Worm (Caenorhabditis elegans) whole organism, L2 larva: ENCODE measurements around the gene T07F10.3.

Source experiments
- C34F6.9 ChIP-seq: fragments of 150-350 bp; optimal IDR thresholded peaks from 2 replicates; lab custom pipeline; 2014; ENCODE audit warnings: missing biosample characterization, missing genetic modification characterization
- F13H6.1 ChIP-seq: sonication (generic microtip); optimal IDR thresholded peaks from 2 replicates; lab custom pipeline; 2016; ENCODE audit warnings: missing genetic modification characterization, missing compliant biosample characterization
- R02D3.7 ChIP-seq: fragments of 150-350 bp; optimal IDR thresholded peaks from 2 replicates; lab custom pipeline; 2014; ENCODE audit warnings: missing biosample characterization, missing genetic modification characterization
- Y55F3AM.14 ChIP-seq: fragments of 200-800 bp; sonication (Bioruptor generic); optimal IDR thresholded peaks from 2 replicates; lab custom pipeline; 2018; ENCODE audit warnings: mild to moderate bottlenecking, missing genetic modification characterization, missing compliant biosample characterization
- ZK546.5 ChIP-seq: sonication (generic microtip); optimal IDR thresholded peaks from 2 replicates; lab custom pipeline; 2017; ENCODE audit warnings: missing biosample characterization, missing genetic modification characterization
- ama-1 ChIP-seq: fragments of 150-350 bp; optimal IDR thresholded peaks from 2 replicates; lab custom pipeline; 2018; ENCODE audit warnings: inconsistent platforms
- blmp-1 ChIP-seq: sonication (generic microtip); optimal IDR thresholded peaks from 2 replicates; lab custom pipeline; 2017; ENCODE audit warnings: missing genetic modification characterization, mild to moderate bottlenecking, missing compliant biosample characterization, antibody characterized with exemption, moderate library complexity; ENCODE audit not compliant: insufficient read depth
- ceh-82 ChIP-seq: fragments of 150-350 bp; optimal IDR thresholded peaks from 2 replicates; lab custom pipeline; 2014; ENCODE audit warnings: missing biosample characterization, missing genetic modification characterization
- crh-2 ChIP-seq: sonication (generic microtip); optimal IDR thresholded peaks from 2 replicates; lab custom pipeline; 2017; ENCODE audit warnings: missing biosample characterization, missing genetic modification characterization
- dmd-4 ChIP-seq: sonication (generic microtip); optimal IDR thresholded peaks from 2 replicates; lab custom pipeline; 2017; ENCODE audit warnings: missing biosample characterization, missing genetic modification characterization
- elt-1 ChIP-seq: fragments of 150-350 bp; optimal IDR thresholded peaks from 2 replicates; lab custom pipeline; 2014; ENCODE audit warnings: missing biosample characterization, missing genetic modification characterization
- elt-3 ChIP-seq: sonication (generic microtip); optimal IDR thresholded peaks from 2 replicates; lab custom pipeline; 2017; ENCODE audit warnings: missing biosample characterization, missing genetic modification characterization
- fos-1 ChIP-seq: fragments of 150-350 bp; optimal IDR thresholded peaks from 2 replicates; lab custom pipeline; 2014; ENCODE audit warnings: missing biosample characterization, missing genetic modification characterization
- gmeb-1 ChIP-seq: fragments of 150-350 bp; optimal IDR thresholded peaks from 2 replicates; lab custom pipeline; 2014; ENCODE audit warnings: missing biosample characterization, missing genetic modification characterization
- lin-11 ChIP-seq: fragments of 150-350 bp; sonication (generic microtip); optimal IDR thresholded peaks from 2 replicates; lab custom pipeline; 2014; ENCODE audit warnings: missing biosample characterization, missing genetic modification characterization, inconsistent platforms, mixed read lengths
- lin-13 ChIP-seq: fragments of 150-350 bp; optimal IDR thresholded peaks from 2 replicates; lab custom pipeline; 2014; ENCODE audit warnings: missing biosample characterization, missing genetic modification reagents, missing genetic modification characterization
- lsy-2 ChIP-seq, 2 experiments: fragments of 150-350 bp in 1 of 2; sonication (generic microtip) in 1 of 2; optimal IDR thresholded peaks; 2 replicates each; lab custom pipeline; 2014 to 2017; ENCODE audit warnings: missing biosample characterization in 2 of 2, missing genetic modification characterization in 2 of 2
- mab-5 ChIP-seq: fragments of 150-350 bp; optimal IDR thresholded peaks from 2 replicates; lab custom pipeline; 2014; ENCODE audit warnings: missing biosample characterization, missing genetic modification characterization
- mbf-1 ChIP-seq: sonication (generic microtip); optimal IDR thresholded peaks from 2 replicates; lab custom pipeline; 2017; ENCODE audit warnings: missing biosample characterization, missing genetic modification characterization
- mdl-1 ChIP-seq, 2 experiments: fragments of 150-350 bp in 1 of 2; sonication (generic microtip) in 1 of 2; optimal IDR thresholded peaks; 2 replicates each; lab custom pipeline; 2017; ENCODE audit warnings: missing biosample characterization in 2 of 2, missing genetic modification characterization in 2 of 2
- nhr-10 ChIP-seq: sonication (generic microtip); optimal IDR thresholded peaks from 2 replicates; lab custom pipeline; 2017; ENCODE audit warnings: missing biosample characterization, missing genetic modification characterization
- nhr-11 ChIP-seq: fragments of 150-350 bp; optimal IDR thresholded peaks from 2 replicates; lab custom pipeline; 2014; ENCODE audit warnings: missing biosample characterization, missing genetic modification characterization
- nhr-129 ChIP-seq: fragments of 150-350 bp; optimal IDR thresholded peaks from 2 replicates; lab custom pipeline; 2014; ENCODE audit warnings: missing biosample characterization, missing genetic modification characterization
- nhr-21 ChIP-seq: fragments of 150-350 bp; optimal IDR thresholded peaks from 2 replicates; lab custom pipeline; 2014; ENCODE audit warnings: missing biosample characterization, missing genetic modification characterization
- nhr-23 ChIP-seq: fragments of 150-350 bp; optimal IDR thresholded peaks from 2 replicates; lab custom pipeline; 2014; ENCODE audit warnings: missing biosample characterization, missing genetic modification reagents, missing genetic modification characterization
- nhr-237 ChIP-seq: fragments of 150-350 bp; optimal IDR thresholded peaks from 2 replicates; lab custom pipeline; 2014; ENCODE audit warnings: missing biosample characterization, missing genetic modification characterization
- nhr-6 ChIP-seq: fragments of 150-350 bp; optimal IDR thresholded peaks from 2 replicates; lab custom pipeline; 2014; ENCODE audit warnings: missing biosample characterization, missing genetic modification characterization
- peb-1 ChIP-seq: fragments of 150-350 bp; optimal IDR thresholded peaks from 2 replicates; lab custom pipeline; 2014; ENCODE audit warnings: missing biosample characterization, missing genetic modification characterization
- sem-4 ChIP-seq: fragments of 150-350 bp; optimal IDR thresholded peaks from 2 replicates; lab custom pipeline; 2014; ENCODE audit warnings: missing biosample characterization, missing genetic modification reagents, missing genetic modification characterization
- skn-1 ChIP-seq: sonication (generic microtip); optimal IDR thresholded peaks from 2 replicates; lab custom pipeline; 2017; ENCODE audit warnings: missing biosample characterization, missing genetic modification characterization
- sma-3 ChIP-seq: sonication (generic microtip); optimal IDR thresholded peaks from 2 replicates; lab custom pipeline; 2016; ENCODE audit warnings: missing genetic modification reagents, missing genetic modification characterization, missing compliant biosample characterization
- sma-9 ChIP-seq, 2 experiments: fragments of 150-350 bp in 1 of 2; sonication (generic microtip) in 1 of 2; optimal IDR thresholded peaks; 2 replicates each; lab custom pipeline; 2014 to 2016; ENCODE audit warnings: missing genetic modification characterization in 2 of 2, mild to moderate bottlenecking in 1 of 2, missing biosample characterization in 1 of 2, missing compliant biosample characterization in 1 of 2, missing genetic modification reagents in 1 of 2, moderate library complexity in 1 of 2
- snpc-4 ChIP-seq: fragments of 150-350 bp; optimal IDR thresholded peaks from 2 replicates; lab custom pipeline; 2014; ENCODE audit warnings: missing biosample characterization, missing genetic modification characterization
- unc-55 ChIP-seq: fragments of 150-350 bp; sonication (generic microtip); optimal IDR thresholded peaks from 3 replicates; lab custom pipeline; 2014; ENCODE audit warnings: missing biosample characterization, missing genetic modification reagents, missing genetic modification characterization
- zag-1 ChIP-seq: fragments of 150-350 bp; optimal IDR thresholded peaks from 2 replicates; lab custom pipeline; 2014; ENCODE audit warnings: missing biosample characterization, missing genetic modification characterization
- ztf-1 ChIP-seq: fragments of 200-800 bp; sonication (Bioruptor generic); conservative IDR thresholded peaks from 2 replicates; pipeline ENCODE4 v1.3.6; 2022; ENCODE audit warnings: missing genetic modification characterization, missing compliant biosample characterization
- ztf-11 ChIP-seq: sonication (generic microtip); optimal IDR thresholded peaks from 2 replicates; lab custom pipeline; 2017; ENCODE audit warnings: missing biosample characterization, missing genetic modification characterization

Gene T07F10.3

ce11 chrV:12882370-12882769, 12.5 kb upstream of the T07F10.3 start:
- no peak for TF ChIP-seq lin-13
- TF ChIP-seq nhr-11: no peak
- TF ChIP-seq snpc-4: no peak
- no peak for TF ChIP-seq mab-5 (tag; lab: Kevin White, UChicago)
- no peak for TF ChIP-seq C34F6.9 (tag; lab: Kevin White, UChicago)
- no peak for TF ChIP-seq F13H6.1 (tag; lab: Kevin White, UChicago)
- TF ChIP-seq peb-1 (tag; lab: Kevin White, UChicago): no peak
- no peak for TF ChIP-seq elt-1 (tag; lab: Kevin White, UChicago)
- TF ChIP-seq, all 48 proteins: peak for 0

- TF ChIP-seq ama-1 (lab: Kevin White, UChicago) (no peak), sma-3 (GFP tag; lab: Kevin White, UChicago) (no peak), sem-4 (tag; lab: Kevin White, UChicago) (no peak), unc-55 (GFP tag; lab: Kevin White, UChicago) (no peak), C34F6.9 (tag; lab: Kevin White, UChicago) (no peak), mdl-1 (tag; optimal IDR thresholded peaks at IDR 0.05; lab: Kevin White, UChicago) (no peak), nhr-23 (tag; lab: Kevin White, UChicago) (no peak), elt-1 (tag; lab: Kevin White, UChicago) (no peak), gmeb-1 (tag; lab: Kevin White, UChicago) (no peak), nhr-21 (tag; lab: Kevin White, UChicago) (no peak), nhr-237 (tag; lab: Kevin White, UChicago) (no peak), Y55F3AM.14 (GFP tag; lab: Kevin White, UChicago) (no peak), zag-1 (tag; lab: Kevin White, UChicago) (no peak), ceh-82 (tag; lab: Kevin White, UChicago) (no peak), nhr-10 (tag; lab: Kevin White, UChicago) (no peak), nhr-129 (tag; lab: Kevin White, UChicago) (no peak), nhr-11 (no peak), lsy-2 (tag; optimal IDR thresholded peaks at IDR 0.05; lab: Kevin White, UChicago) (no peak)
- TF ChIP-seq, all 48 proteins: peak for 0
These were observed 11.6 kb upstream of the T07F10.3 start for ce11 chrV:12881396-12881795.

ce11 chrV:12879349-12879748, 9.5 kb upstream of the T07F10.3 start:
- TF ChIP-seq sma-3 (GFP tag; lab: Kevin White, UChicago) (no peak), nhr-21 (tag; lab: Kevin White, UChicago) (peak; percentile 14)

ce11 chrV:12877579-12877978, 7.7 kb upstream of the T07F10.3 start:
- TF ChIP-seq ztf-1 (GFP tag; lab: Robert Waterston, UW) (no peak), fos-1 (tag; lab: Kevin White, UChicago) (peak; percentile 28)

ce11 chrV:12876708-12877107, 6.9 kb upstream of the T07F10.3 start:
- TF ChIP-seq sma-9 (GFP tag; optimal IDR thresholded peaks at IDR 0.05; lab: Kevin White, UChicago): peak; percentile 58
- no peak for TF ChIP-seq sma-9 (tag; optimal IDR thresholded peaks at IDR 0.05; lab: Kevin White, UChicago)
- peak; percentile 48 for TF ChIP-seq fos-1 (tag; lab: Kevin White, UChicago)
- TF ChIP-seq mbf-1 (tag; lab: Kevin White, UChicago): no peak
- peak; percentile 20 for TF ChIP-seq crh-2
- TF ChIP-seq sma-3 (GFP tag; lab: Kevin White, UChicago): no peak

ce11 chrV:12875850-12876249, 6.0 kb upstream of the T07F10.3 start:
- TF ChIP-seq blmp-1 (tag; lab: Kevin White, UChicago): peak; percentile 4
- TF ChIP-seq elt-3: no peak

- TF ChIP-seq lsy-2 (tag; optimal IDR thresholded peaks at IDR 0.05; lab: Kevin White, UChicago) (no peak), mbf-1 (tag; lab: Kevin White, UChicago) (no peak), mdl-1 (tag; optimal IDR thresholded peaks at IDR 0.05; lab: Kevin White, UChicago) (no peak), nhr-10 (tag; lab: Kevin White, UChicago) (no peak), nhr-6 (tag; lab: Kevin White, UChicago) (no peak), ztf-11 (tag; lab: Kevin White, UChicago) (no peak), elt-1 (tag; lab: Kevin White, UChicago) (no peak), lin-13 (no peak), ZK546.5 (tag; lab: Kevin White, UChicago) (no peak), gmeb-1 (tag; lab: Kevin White, UChicago) (no peak), lin-11 (no peak), skn-1 (no peak), dmd-4 (tag; lab: Kevin White, UChicago) (no peak), R02D3.7 (tag; lab: Kevin White, UChicago) (no peak)
These were observed 1.9 kb upstream of the T07F10.3 start, which contains the start of gene bus-19 for ce11 chrV:12871753-12872152. Gene bus-19 (plus strand): TSS chrV:12872053.
